Worm (Caenorhabditis elegans) whole organism, midembryonic: ENCODE data around the gene T05A8.6.

Experiments
- T22C8.4 ChIP-seq: fragments of 200-800 bp; sonication (Bioruptor generic); IDR thresholded peaks from 2 replicates; pipeline ENCODE4 v1.3.6; 2022; ENCODE audit warnings: missing genetic modification characterization, missing compliant biosample characterization
- cog-1 ChIP-seq: sonication (generic microtip); optimal IDR thresholded peaks from 2 replicates; lab custom pipeline; 2016; ENCODE audit warnings: missing genetic modification characterization, missing compliant biosample characterization
- flt-1 ChIP-seq: fragments of 200-800 bp; sonication (Bioruptor generic); IDR thresholded peaks from 2 replicates; pipeline ENCODE4 v1.3.6; 2022; ENCODE audit warnings: missing genetic modification characterization, missing compliant biosample characterization
- klf-2 ChIP-seq: fragments of 200-800 bp; sonication (Bioruptor generic); conservative IDR thresholded peaks from 2 replicates; pipeline ENCODE4 v1.3.6; 2022; ENCODE audit warnings: missing genetic modification reagents, missing genetic modification characterization, missing compliant biosample characterization
- med-1 ChIP-seq: sonication (generic microtip); optimal IDR thresholded peaks from 2 replicates; lab custom pipeline; 2017; ENCODE audit warnings: missing genetic modification characterization, mild to moderate bottlenecking, missing compliant biosample characterization, antibody characterized with exemption, missing genetic modification reagents; ENCODE audit not compliant: insufficient read depth
- tab-1 ChIP-seq: fragments of 200-800 bp; sonication (Bioruptor generic); IDR thresholded peaks from 2 replicates; pipeline ENCODE4 v1.3.6; 2022; ENCODE audit warnings: missing genetic modification characterization, missing compliant biosample characterization
- ztf-23 ChIP-seq: fragments of 200-800 bp; sonication (Bioruptor generic); IDR thresholded peaks from 2 replicates; pipeline ENCODE4 v1.3.6; 2022; ENCODE audit warnings: missing genetic modification reagents, missing genetic modification characterization, missing compliant biosample characterization
- ztf-29 ChIP-seq: fragments of 200-800 bp; sonication (Bioruptor generic); IDR thresholded peaks from 2 replicates; pipeline ENCODE4 v1.3.6; 2022; ENCODE audit warnings: missing genetic modification reagents, missing genetic modification characterization, missing compliant biosample characterization

- no peak for TF ChIP-seq flt-1 (GFP tag; lab: Robert Waterston, UW)
- TF ChIP-seq tab-1 (GFP tag; lab: Robert Waterston, UW) = no peak
- no peak for TF ChIP-seq klf-2 (GFP tag; lab: Robert Waterston, UW)
- TF ChIP-seq ztf-23 = no peak
- no peak for TF ChIP-seq cog-1 (tag; lab: Kevin White, UChicago)
- no peak for TF ChIP-seq med-1
- TF ChIP-seq T22C8.4 (GFP tag; lab: Robert Waterston, UW) = no peak
- no peak for TF ChIP-seq ztf-29 (GFP tag; lab: Robert Waterston, UW)
Observed at ce11 chrII:2735192-2735591, 4.3 kb downstream of the T05A8.6 start, which contains the start of gene wdr-31.
